Worm (Caenorhabditis elegans) whole organism, L2 larva: ENCODE results near the gene Y53F4B.1.

Experiments
- R02D3.7 ChIP-seq: fragments of 150-350 bp; optimal IDR thresholded peaks from 2 replicates; lab custom pipeline; 2014; ENCODE audit warnings: missing biosample characterization, missing genetic modification characterization
- ztf-11 ChIP-seq: sonication (generic microtip); optimal IDR thresholded peaks from 2 replicates; lab custom pipeline; 2017; ENCODE audit warnings: missing biosample characterization, missing genetic modification characterization

DNA sequence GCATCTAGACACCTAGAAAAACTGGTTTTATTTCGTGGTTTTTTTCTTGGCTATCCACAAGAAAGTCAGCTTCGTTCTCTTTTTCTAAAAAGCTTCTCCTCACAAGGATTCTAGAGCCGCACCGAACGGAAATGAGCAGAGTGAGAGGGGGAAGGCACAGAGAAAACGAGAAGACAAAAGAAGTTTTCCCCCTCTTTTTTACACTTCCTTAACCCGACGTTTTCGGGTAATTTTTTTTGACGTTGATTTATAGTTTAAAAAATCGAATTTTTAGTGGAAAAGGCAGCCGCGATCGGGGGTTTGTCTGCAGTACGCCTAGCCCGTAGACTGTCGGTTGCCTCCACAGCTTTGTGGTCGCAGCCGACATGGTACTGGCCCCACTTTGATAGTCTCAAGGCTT lies 11.5 kb downstream of the Y53F4B.1 start:
- TF ChIP-seq R02D3.7 (tag; lab: Kevin White, UChicago), result no peak
- TF ChIP-seq ztf-11 (tag; lab: Kevin White, UChicago), result no peak
